Fruit fly (Drosophila melanogaster) whole organism, embryonic: Measurements from ENCODE around the gene CG3224.

ENCODE experiments used
- Atf-2 ChIP-seq: fragments of 200-800 bp; sonication (Bioruptor generic); optimal IDR thresholded peaks from 2 replicates; lab custom pipeline; 2016; ENCODE audit warnings: missing biosample characterization, missing genetic modification characterization
- Atf6 ChIP-seq: fragments of 200-800 bp; sonication (Bioruptor generic); IDR thresholded peaks from 2 replicates; pipeline ENCODE4 v1.3.6; 2022; ENCODE audit warnings: missing biosample characterization, missing genetic modification characterization
- BtbVII ChIP-seq: fragments of 200-800 bp; sonication (Bioruptor generic); optimal IDR thresholded peaks from 3 replicates; lab custom pipeline; 2017; ENCODE audit warnings: missing biosample characterization, mild to moderate bottlenecking, missing genetic modification characterization
- CG10959 ChIP-seq: fragments of 200-800 bp; sonication (Bioruptor generic); IDR thresholded peaks from 2 replicates; pipeline ENCODE4 v1.3.6; 2022; ENCODE audit warnings: missing biosample characterization, missing genetic modification characterization
- CG11560 ChIP-seq: fragments of 200-800 bp; sonication (Bioruptor generic); IDR thresholded peaks from 3 replicates; pipeline ENCODE4 v1.3.6; 2022; ENCODE audit warnings: missing biosample characterization, missing genetic modification characterization
- CG12104 ChIP-seq: fragments of 200-800 bp; sonication (Bioruptor generic); optimal IDR thresholded peaks from 3 replicates; lab custom pipeline; 2016; ENCODE audit warnings: missing biosample characterization, missing genetic modification characterization
- CG12155 ChIP-seq: fragments of 200-800 bp; sonication (Bioruptor generic); optimal IDR thresholded peaks from 3 replicates; lab custom pipeline; 2016; ENCODE audit warnings: missing biosample characterization, missing genetic modification characterization
- CG12299 ChIP-seq: fragments of 200-800 bp; sonication (Bioruptor generic); optimal IDR thresholded peaks from 2 replicates; lab custom pipeline; 2018; ENCODE audit warnings: missing biosample characterization, mild to moderate bottlenecking, missing genetic modification characterization
- CG14710 ChIP-seq: fragments of 200-800 bp; sonication (Bioruptor generic); optimal IDR thresholded peaks from 3 replicates; lab custom pipeline; 2019; ENCODE audit warnings: missing biosample characterization, mild to moderate bottlenecking, missing genetic modification characterization, moderate library complexity
- CG16813 ChIP-seq: fragments of 200-800 bp; sonication (Bioruptor generic); IDR thresholded peaks from 3 replicates; pipeline ENCODE4 v1.3.6; 2022; ENCODE audit warnings: missing biosample characterization, missing genetic modification characterization; ENCODE audit not compliant: partially characterized antibody
- CG17186 ChIP-seq: fragments of 200-800 bp; sonication (Bioruptor generic); optimal IDR thresholded peaks from 3 replicates; lab custom pipeline; 2017; ENCODE audit warnings: missing biosample characterization, missing genetic modification reagents, missing genetic modification characterization
- CG17385 ChIP-seq: fragments of 200-800 bp; sonication (Bioruptor generic); optimal IDR thresholded peaks from 3 replicates; lab custom pipeline; 2018; ENCODE audit warnings: missing biosample characterization, mild to moderate bottlenecking, missing genetic modification characterization
- CG17829 ChIP-seq: fragments of 200-800 bp; optimal IDR thresholded peaks from 2 replicates; lab custom pipeline; 2019; ENCODE audit warnings: missing biosample characterization, mild to moderate bottlenecking, missing genetic modification characterization, moderate library complexity
- CG18262 ChIP-seq: fragments of 200-800 bp; optimal IDR thresholded peaks from 3 replicates; lab custom pipeline; 2019; ENCODE audit warnings: missing biosample characterization, mild to moderate bottlenecking, missing genetic modification characterization, moderate library complexity
- CG2712 ChIP-seq: fragments of 200-800 bp; optimal IDR thresholded peaks from 3 replicates; lab custom pipeline; 2019; ENCODE audit warnings: missing biosample characterization, mild to moderate bottlenecking, missing genetic modification characterization, moderate library complexity
- CG31224 ChIP-seq: fragments of 200-800 bp; sonication (Bioruptor generic); IDR thresholded peaks from 2 replicates; pipeline ENCODE4 v1.3.6; 2022; ENCODE audit warnings: missing biosample characterization, missing genetic modification characterization
- CG32772 ChIP-seq: fragments of 200-800 bp; sonication (Bioruptor generic); IDR thresholded peaks from 2 replicates; pipeline ENCODE4 v1.3.6; 2022; ENCODE audit warnings: missing biosample characterization, missing genetic modification characterization
- CG34224 ChIP-seq: fragments of 200-800 bp; sonication (Bioruptor generic); IDR thresholded peaks from 3 replicates; pipeline ENCODE4 v1.3.6; 2022; ENCODE audit warnings: missing biosample characterization, missing genetic modification characterization; ENCODE audit not compliant: partially characterized antibody
- CG3847 ChIP-seq: fragments of 200-800 bp; sonication (Bioruptor generic); IDR thresholded peaks from 2 replicates; pipeline ENCODE4 v1.3.6; 2022; ENCODE audit warnings: missing biosample characterization, missing genetic modification characterization
- CG3995 ChIP-seq: fragments of 200-800 bp; sonication (Bioruptor generic); optimal IDR thresholded peaks from 3 replicates; lab custom pipeline; 2016; ENCODE audit warnings: missing biosample characterization, missing genetic modification characterization
- CG4282 ChIP-seq: fragments of 200-800 bp; sonication (Bioruptor generic); optimal IDR thresholded peaks from 2 replicates; lab custom pipeline; 2016; ENCODE audit warnings: missing biosample characterization, missing genetic modification characterization
- CG5245 ChIP-seq: fragments of 200-800 bp; sonication (Bioruptor generic); optimal IDR thresholded peaks from 3 replicates; lab custom pipeline; 2016; ENCODE audit warnings: missing biosample characterization, missing genetic modification characterization
- CG8281 ChIP-seq: fragments of 200-800 bp; sonication (Bioruptor generic); optimal IDR thresholded peaks from 2 replicates; lab custom pipeline; 2018; ENCODE audit warnings: missing biosample characterization, mild to moderate bottlenecking, missing genetic modification characterization, moderate library complexity
- CG8924 ChIP-seq: fragments of 200-800 bp; optimal IDR thresholded peaks from 3 replicates; lab custom pipeline; 2019; ENCODE audit warnings: missing biosample characterization, mild to moderate bottlenecking, missing genetic modification characterization, moderate library complexity
- CG9932 ChIP-seq: fragments of 200-800 bp; sonication (Bioruptor generic); IDR thresholded peaks from 2 replicates; pipeline ENCODE4 v1.3.6; 2022; ENCODE audit warnings: missing biosample characterization, missing genetic modification characterization
- D19B ChIP-seq: fragments of 200-800 bp; sonication (Bioruptor generic); optimal IDR thresholded peaks from 2 replicates; lab custom pipeline; 2017; ENCODE audit warnings: missing biosample characterization, mild to moderate bottlenecking, missing genetic modification characterization
- Deaf1 ChIP-seq: fragments of 200-800 bp; optimal IDR thresholded peaks from 3 replicates; lab custom pipeline; 2019; ENCODE audit warnings: missing biosample characterization, mild to moderate bottlenecking, missing genetic modification characterization, moderate library complexity
- Dip3 ChIP-seq: fragments of 200-800 bp; sonication (Bioruptor generic); optimal IDR thresholded peaks from 3 replicates; lab custom pipeline; 2016; ENCODE audit warnings: missing biosample characterization, missing genetic modification characterization
- Dll ChIP-seq: fragments of 200-800 bp; sonication (Bioruptor generic); IDR thresholded peaks from 4 replicates; pipeline ENCODE4 v1.3.6; 2022; ENCODE audit warnings: missing biosample characterization, missing genetic modification characterization; ENCODE audit not compliant: partially characterized antibody
- Doc2 ChIP-seq: fragments of 200-800 bp; sonication (Bioruptor generic); IDR thresholded peaks from 2 replicates; pipeline ENCODE4 v1.3.6; 2022; ENCODE audit warnings: missing biosample characterization, missing genetic modification characterization
- Dp ChIP-seq: fragments of 200-800 bp; sonication (Bioruptor generic); optimal IDR thresholded peaks from 2 replicates; lab custom pipeline; 2018; ENCODE audit warnings: missing biosample characterization, mild to moderate bottlenecking, missing genetic modification characterization, moderate library complexity
- Ets65A ChIP-seq: fragments of 200-800 bp; sonication (Bioruptor generic); peaks from one replicate; lab custom pipeline; 2016; ENCODE audit warnings: missing biosample characterization, missing genetic modification characterization
- Mad ChIP-seq: fragments of 200-800 bp; sonication (Bioruptor generic); optimal IDR thresholded peaks from 2 replicates; lab custom pipeline; 2016; ENCODE audit warnings: missing biosample characterization, missing genetic modification characterization
- Pdp1 ChIP-seq, 2 experiments: fragments of 200-800 bp; sonication (Bioruptor generic); optimal IDR thresholded peaks; 3 replicates each; lab custom pipeline; 2016; ENCODE audit warnings: missing biosample characterization in 2 of 2, missing genetic modification characterization in 2 of 2, mild to moderate bottlenecking in 1 of 2, moderate library complexity in 1 of 2
- Sox100B ChIP-seq: fragments of 200-800 bp; sonication (Bioruptor generic); optimal IDR thresholded peaks from 3 replicates; lab custom pipeline; 2018; ENCODE audit warnings: missing biosample characterization, mild to moderate bottlenecking, missing genetic modification characterization
- Sox102F ChIP-seq: fragments of 200-800 bp; sonication (Bioruptor generic); optimal IDR thresholded peaks from 2 replicates; lab custom pipeline; 2018; ENCODE audit warnings: missing biosample characterization, mild to moderate bottlenecking, missing genetic modification characterization, moderate library complexity
- ato ChIP-seq: fragments of 200-800 bp; sonication (Bioruptor generic); IDR thresholded peaks from 2 replicates; pipeline ENCODE4 v1.3.6; 2022; ENCODE audit warnings: missing biosample characterization, missing genetic modification characterization; ENCODE audit not compliant: partially characterized antibody
- bsh ChIP-seq, 2 experiments: fragments of 200-800 bp; sonication (Bioruptor generic); optimal IDR thresholded peaks; 2 replicates each; lab custom pipeline; 2017 to 2018; ENCODE audit warnings: mild to moderate bottlenecking in 2 of 2, missing biosample characterization in 2 of 2, missing genetic modification characterization in 2 of 2, moderate library complexity in 1 of 2
- corto ChIP-seq: fragments of 200-800 bp; sonication (Bioruptor generic); optimal IDR thresholded peaks from 2 replicates; lab custom pipeline; 2016; ENCODE audit warnings: missing biosample characterization, mild to moderate bottlenecking, missing genetic modification characterization, moderate library complexity
- crp ChIP-seq, 2 experiments: fragments of 200-800 bp; sonication (Bioruptor generic); optimal IDR thresholded peaks; 2 replicates in 1 of 2; 3 replicates in 1 of 2; lab custom pipeline; 2017; ENCODE audit warnings: missing biosample characterization in 2 of 2, missing genetic modification characterization in 2 of 2, mild to moderate bottlenecking in 1 of 2, moderate library complexity in 1 of 2
- fd96Cb ChIP-seq: fragments of 200-800 bp; sonication (Bioruptor generic); optimal IDR thresholded peaks from 2 replicates; lab custom pipeline; 2018; ENCODE audit warnings: missing biosample characterization, mild to moderate bottlenecking, missing genetic modification characterization, moderate library complexity
- gem ChIP-seq: fragments of 200-800 bp; sonication (Bioruptor generic); optimal IDR thresholded peaks from 2 replicates; lab custom pipeline; 2019; ENCODE audit warnings: missing biosample characterization, mild to moderate bottlenecking, missing genetic modification characterization, moderate library complexity
- pita ChIP-seq: fragments of 200-800 bp; sonication (Bioruptor generic); optimal IDR thresholded peaks from 2 replicates; lab custom pipeline; 2017; ENCODE audit warnings: missing biosample characterization, mild to moderate bottlenecking, missing genetic modification characterization
- pzg ChIP-seq: fragments of 200-800 bp; sonication (Bioruptor generic); optimal IDR thresholded peaks from 3 replicates; lab custom pipeline; 2018; ENCODE audit warnings: missing biosample characterization, mild to moderate bottlenecking, missing genetic modification characterization, moderate library complexity
- seq ChIP-seq: fragments of 200-800 bp; sonication (Bioruptor generic); IDR thresholded peaks from 2 replicates; pipeline ENCODE4 v1.3.6; 2022; ENCODE audit warnings: missing biosample characterization, missing genetic modification characterization
- shn ChIP-seq: fragments of 200-800 bp; sonication (Bioruptor generic); optimal IDR thresholded peaks from 3 replicates; lab custom pipeline; 2016; ENCODE audit warnings: missing biosample characterization, missing genetic modification characterization
- so ChIP-seq: fragments of 200-800 bp; sonication (Bioruptor generic); IDR thresholded peaks from 3 replicates; pipeline ENCODE4 v1.3.6; 2022; ENCODE audit warnings: missing biosample characterization, missing genetic modification characterization
- tin ChIP-seq: fragments of 200-800 bp; sonication (Bioruptor generic); optimal IDR thresholded peaks from 3 replicates; lab custom pipeline; 2016; ENCODE audit warnings: missing biosample characterization, missing genetic modification characterization
- trem ChIP-seq: fragments of 200-800 bp; optimal IDR thresholded peaks from 3 replicates; lab custom pipeline; 2019; ENCODE audit warnings: missing biosample characterization, mild to moderate bottlenecking, missing genetic modification characterization, moderate library complexity
- unpg ChIP-seq: fragments of 200-800 bp; sonication (Bioruptor generic); optimal IDR thresholded peaks from 3 replicates; lab custom pipeline; 2018; ENCODE audit warnings: missing biosample characterization, mild to moderate bottlenecking, missing genetic modification characterization, moderate library complexity

CG3224 gene

dm6 chrX:6694979-6695388 is 33.7 kb upstream of the CG3224 start, which contains the start of gene CG14442 (continued):
- TF ChIP-seq shn (GFP tag; lab: Kevin White, UChicago), result no peak
- TF ChIP-seq BtbVII (GFP tag; lab: Kevin White, UChicago), result peak; percentile 27
- TF ChIP-seq CG17829 (tag; lab: Kevin White, UChicago), result peak; percentile 50
- TF ChIP-seq ato (GFP tag; lab: Robert Waterston, UW), result peak; percentile 91
- peak; percentile 54 for TF ChIP-seq CG2712 (tag; lab: Kevin White, UChicago)
- peak; percentile 33 to 89 for TF ChIP-seq Pdp1 (GFP tag; optimal IDR thresholded peaks at IDR 0.05; lab: Kevin White, UChicago)
- TF ChIP-seq CG12104 (GFP tag; lab: Kevin White, UChicago), result peak; percentile 16
- peak in 1 of 2 experiments; percentile 21 for TF ChIP-seq crp (GFP tag; optimal IDR thresholded peaks at IDR 0.05; lab: Kevin White, UChicago)
- TF ChIP-seq CG18262 (tag; lab: Kevin White, UChicago), result no peak
- peak; percentile 23 for TF ChIP-seq unpg
- peak; percentile 45; the same call in 1 of the 2 replicates for TF ChIP-seq CG3847 (GFP tag; lab: Robert Waterston, UW)
- no peak for TF ChIP-seq fd96Cb (tag; lab: Kevin White, UChicago)
- TF ChIP-seq CG4282 (GFP tag; lab: Kevin White, UChicago), result no peak
- TF ChIP-seq Atf6, result no peak
- no peak for TF ChIP-seq CG10959 (GFP tag; lab: Robert Waterston, UW)
- TF ChIP-seq Sox102F (GFP tag; lab: Kevin White, UChicago), result no peak
- TF ChIP-seq CG8924 (tag; lab: Kevin White, UChicago), result peak; percentile 29
- no peak for TF ChIP-seq CG5245 (GFP tag; lab: Kevin White, UChicago)
- no peak for TF ChIP-seq CG11560
- peak; percentile 48 for TF ChIP-seq trem
- no peak for TF ChIP-seq Sox100B (GFP tag; lab: Kevin White, UChicago)
- peak; percentile 20; the same call in 1 of the 2 replicates for TF ChIP-seq seq
- no peak for TF ChIP-seq CG17385 (GFP tag; lab: Kevin White, UChicago)
- no peak for TF ChIP-seq Doc2 (GFP tag; lab: Robert Waterston, UW)
- peak; percentile 11; the same call in 1 of the 2 replicates for TF ChIP-seq CG31224 (GFP tag; lab: Robert Waterston, UW)
- no peak for TF ChIP-seq CG12155 (GFP tag; lab: Kevin White, UChicago)
- peak; percentile 95 for TF ChIP-seq Dll (GFP tag; lab: Robert Waterston, UW)
- no peak for TF ChIP-seq corto
- no peak for TF ChIP-seq gem
- peak; percentile 93 for TF ChIP-seq CG16813 (GFP tag; lab: Robert Waterston, UW)
- TF ChIP-seq CG34224 (GFP tag; lab: Robert Waterston, UW), result peak; percentile 90
- no peak for TF ChIP-seq so (GFP tag; lab: Robert Waterston, UW)
- TF ChIP-seq CG17186 (GFP tag; lab: Kevin White, UChicago), result peak; percentile 16
- peak; percentile 65 for TF ChIP-seq Dp
- TF ChIP-seq Atf-2 (GFP tag; lab: Kevin White, UChicago), result peak; percentile 12
- no peak for TF ChIP-seq CG8281
- no peak for TF ChIP-seq pita (GFP tag; lab: Kevin White, UChicago)
- TF ChIP-seq Deaf1 (tag; lab: Kevin White, UChicago), result no peak
- peak; percentile 26 for TF ChIP-seq Mad
- TF ChIP-seq CG14710 (tag; lab: Kevin White, UChicago), result peak; percentile 66
- TF ChIP-seq CG32772, result no peak
- peak; percentile 22 for TF ChIP-seq tin (GFP tag; lab: Kevin White, UChicago)
- peak; percentile 29 for TF ChIP-seq CG12299 (tag; lab: Kevin White, UChicago)
- TF ChIP-seq Ets65A (GFP tag; lab: Kevin White, UChicago), result peak; percentile 76
- TF ChIP-seq Dip3 (GFP tag; lab: Kevin White, UChicago), result no peak
- TF ChIP-seq CG9932 (GFP tag; lab: Robert Waterston, UW), result peak; percentile 72
- TF ChIP-seq pzg (GFP tag; lab: Kevin White, UChicago), result peak; percentile 66
- TF ChIP-seq bsh (GFP tag; optimal IDR thresholded peaks at IDR 0.05; lab: Kevin White, UChicago), result peak in 1 of 2 experiments; percentile 25
- TF ChIP-seq CG3995 (GFP tag; lab: Kevin White, UChicago), result peak; percentile 45
- TF ChIP-seq D19B (GFP tag; lab: Kevin White, UChicago), result no peak
